Fruit fly (Drosophila melanogaster): ENCODE results near the gene CG31279.

Gene CG31279

DNA sequence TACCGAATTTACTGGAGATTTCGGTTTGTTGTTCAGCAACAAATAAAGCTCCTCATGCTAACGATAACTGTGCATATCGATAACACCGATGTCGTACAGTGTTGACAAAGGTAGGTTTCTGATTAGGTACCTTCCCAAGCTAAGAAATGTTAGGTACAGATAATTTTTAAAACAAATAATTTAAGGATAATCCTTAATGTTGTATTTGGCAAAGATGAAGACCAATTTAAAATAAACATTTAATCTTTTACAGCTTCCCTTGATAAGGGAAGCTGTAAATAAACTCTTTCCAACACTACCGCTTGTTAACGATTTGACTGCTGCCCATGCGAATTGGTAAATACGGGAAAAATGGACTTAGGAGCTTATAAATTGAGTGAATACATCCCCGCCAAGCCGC, 12.5 kb downstream of the CG31279 start, which contains the start of the genes Ttc1 and CG14882 (continued):
- peak; percentile 84 for TF ChIP-seq wor (GFP tag; IDR thresholded peaks at IDR 0.05)
- TF ChIP-seq Atf6 (GFP tag; IDR thresholded peaks at IDR 0.05): peak; percentile 95
- TF ChIP-seq sens-2 (GFP tag; IDR thresholded peaks at IDR 0.05): peak; percentile 72; the same call in 1 of the 2 replicates
- peak; percentile 80 for TF ChIP-seq E2f2 (GFP tag; IDR thresholded peaks at IDR 0.05)
- TF ChIP-seq CG11247 (GFP tag; IDR thresholded peaks at IDR 0.05): peak; percentile 89
- TF ChIP-seq CG8290 (GFP tag; optimal IDR thresholded peaks at IDR 0.05): peak; percentile 82
- TF ChIP-seq CG8290 (tag; optimal IDR thresholded peaks at IDR 0.05): peak in 1 of 2 experiments; percentile 78
- TF ChIP-seq dysf (GFP tag; IDR thresholded peaks at IDR 0.05): peak; percentile 86
- TF ChIP-seq cas (GFP tag; IDR thresholded peaks at IDR 0.05): peak; percentile 51; the same call in 1 of the 2 replicates
- peak; percentile 45; the same call in 1 of the 2 replicates for TF ChIP-seq CG4360 (GFP tag; IDR thresholded peaks at IDR 0.05)
- TF ChIP-seq CG9797 (GFP tag; optimal IDR thresholded peaks at IDR 0.05): no peak
- peak in 1 of 2 experiments; percentile 28 for TF ChIP-seq insv (GFP tag; optimal IDR thresholded peaks at IDR 0.05)
- peak; percentile 53; the same call in 1 of the 2 replicates for TF ChIP-seq sisA (GFP tag; IDR thresholded peaks at IDR 0.05)
- peak; percentile 79 for TF ChIP-seq CG8924 (tag; optimal IDR thresholded peaks at IDR 0.05)

DNA sequence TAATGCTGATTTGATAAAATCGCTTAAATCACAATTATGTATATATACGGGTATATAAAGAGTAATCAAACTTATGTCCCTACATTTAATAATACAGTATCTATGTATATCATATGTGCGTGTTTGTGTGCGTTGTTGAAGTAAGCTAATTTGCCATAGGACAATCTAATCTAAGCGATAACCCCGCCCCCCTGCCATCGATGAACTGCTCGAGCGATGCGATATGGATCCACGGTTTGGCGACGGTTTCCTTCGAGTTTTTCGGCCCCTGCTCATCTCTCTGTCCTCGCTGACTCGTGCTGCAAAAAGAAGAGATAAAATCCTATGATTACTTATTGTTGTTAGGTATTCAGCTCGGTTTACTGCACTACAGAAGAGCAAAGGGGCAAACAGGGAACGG, 16.4 kb downstream of the CG31279 start:
- no peak for TF ChIP-seq wdn (GFP tag; IDR thresholded peaks at IDR 0.05)
- peak; percentile 86 for TF ChIP-seq GATAe (GFP tag; conservative IDR thresholded peaks at IDR 0.05)
- no peak for TF ChIP-seq ro (GFP tag; IDR thresholded peaks at IDR 0.05)
- peak; percentile 34 for TF ChIP-seq cwo (GFP tag; optimal IDR thresholded peaks at IDR 0.05)
- TF ChIP-seq p53 (GFP tag; optimal IDR thresholded peaks at IDR 0.05): no peak
- TF ChIP-seq fd64A (GFP tag; optimal IDR thresholded peaks at IDR 0.05): no peak
- TF ChIP-seq CG8290 (GFP tag; optimal IDR thresholded peaks at IDR 0.05): no peak
- TF ChIP-seq CG8290 (tag; optimal IDR thresholded peaks at IDR 0.05): peak in 1 of 2 experiments; percentile 17
- TF ChIP-seq exex (tag; optimal IDR thresholded peaks at IDR 0.05): peak; percentile 83
- peak; percentile 93 for TF ChIP-seq Vsx1 (GFP tag; optimal IDR thresholded peaks at IDR 0.05)
- TF ChIP-seq CG34376 (GFP tag; optimal IDR thresholded peaks at IDR 0.05): peak; percentile 44
- TF ChIP-seq lab (GFP tag; optimal IDR thresholded peaks at IDR 0.05): peak; percentile 14
- TF ChIP-seq mirr (GFP tag; optimal IDR thresholded peaks at IDR 0.05): peak; percentile 74
- TF ChIP-seq H15 (GFP tag; IDR thresholded peaks at IDR 0.05): no peak
- 0 out of 3 replicates have a peak, but pooled peaks have one; percentile 26 for TF ChIP-seq CG2199 (GFP tag; IDR thresholded peaks at IDR 0.05)
- no peak for TF ChIP-seq HLH3B (GFP tag; IDR thresholded peaks at IDR 0.05)
- TF ChIP-seq dimm (GFP tag; IDR thresholded peaks at IDR 0.05): no peak
- TF ChIP-seq CG3163 (GFP tag; optimal IDR thresholded peaks at IDR 0.05): no peak
- no peak for TF ChIP-seq Max (GFP tag; optimal IDR thresholded peaks at IDR 0.05)
- no peak for TF ChIP-seq fu2 (GFP tag; optimal IDR thresholded peaks at IDR 0.05)
- TF ChIP-seq MBD-R2 (GFP tag; IDR thresholded peaks at IDR 0.05): no peak
- peak; percentile 55 for TF ChIP-seq grn (GFP tag; optimal IDR thresholded peaks at IDR 0.05)
- TF ChIP-seq dpn (GFP tag; optimal IDR thresholded peaks at IDR 0.05): no peak
- TF ChIP-seq CG17568 (GFP tag; optimal IDR thresholded peaks at IDR 0.05): no peak
- TF ChIP-seq CG43689 (GFP tag; IDR thresholded peaks at IDR 0.05): no peak
- peak; percentile 98 for TF ChIP-seq sug (tag; optimal IDR thresholded peaks at IDR 0.05)
- TF ChIP-seq crol (GFP tag; IDR thresholded peaks at IDR 0.05): peak; percentile 60; the same call in 1 of the 2 replicates
- TF ChIP-seq chm (GFP tag; IDR thresholded peaks at IDR 0.05): no peak
- TF ChIP-seq D (optimal IDR thresholded peaks at IDR 0.05): no peak
- no peak for TF ChIP-seq D (GFP tag; optimal IDR thresholded peaks at IDR 0.05)
- no peak for TF ChIP-seq CG18476 (GFP tag; optimal IDR thresholded peaks at IDR 0.05)
- TF ChIP-seq D19B (GFP tag; optimal IDR thresholded peaks at IDR 0.05): no peak
- no peak for TF ChIP-seq Fer1 (GFP tag; optimal IDR thresholded peaks at IDR 0.05)
- no peak for TF ChIP-seq CG6791 (GFP tag; IDR thresholded peaks at IDR 0.05; ENCODE audit: partially characterized antibody)

Measured in whole organism, embryonic.